Fruit fly (Drosophila melanogaster) whole organism, embryonic: ENCODE results near the gene hry.
A peak's percentile ranks its signal among the peaks of the same experiment; 100 is the strongest.

Experiments used
- CG10209 ChIP-seq: fragments of 200-800 bp; sonication (Bioruptor generic); optimal IDR thresholded peaks from 3 replicates; lab custom pipeline; 2017; ENCODE audit warnings: missing biosample characterization, mild to moderate bottlenecking, missing genetic modification characterization, missing genetic modification reagents
- CG10267 ChIP-seq: fragments of 200-800 bp; sonication (Bioruptor generic); optimal IDR thresholded peaks from 2 replicates; lab custom pipeline; 2018; ENCODE audit warnings: missing biosample characterization, mild to moderate bottlenecking, missing genetic modification characterization, moderate library complexity
- CG11247 ChIP-seq: fragments of 200-800 bp; sonication (Bioruptor generic); IDR thresholded peaks from 2 replicates; pipeline ENCODE4 v1.3.6; 2022; ENCODE audit warnings: missing biosample characterization, missing genetic modification characterization
- CG11504 ChIP-seq: fragments of 200-800 bp; sonication (Bioruptor generic); optimal IDR thresholded peaks from 3 replicates; lab custom pipeline; 2019; ENCODE audit warnings: missing biosample characterization, mild to moderate bottlenecking, missing genetic modification characterization, moderate library complexity
- CG12155 ChIP-seq: fragments of 200-800 bp; sonication (Bioruptor generic); optimal IDR thresholded peaks from 3 replicates; lab custom pipeline; 2016; ENCODE audit warnings: missing biosample characterization, missing genetic modification characterization
- CG12659 ChIP-seq: fragments of 200-800 bp; sonication (Bioruptor generic); optimal IDR thresholded peaks from 3 replicates; lab custom pipeline; 2017; ENCODE audit warnings: mild to moderate bottlenecking, missing biosample characterization, missing genetic modification reagents, missing genetic modification characterization
- CG13296 ChIP-seq: fragments of 200-800 bp; sonication (Bioruptor generic); optimal IDR thresholded peaks from 3 replicates; lab custom pipeline; 2018; ENCODE audit warnings: missing biosample characterization, mild to moderate bottlenecking, missing genetic modification characterization
- CG14441 ChIP-seq: fragments of 200-800 bp; sonication (Bioruptor generic); IDR thresholded peaks from 2 replicates; pipeline ENCODE4 v1.3.6; 2022; ENCODE audit warnings: missing biosample characterization, missing genetic modification characterization
- CG14860 ChIP-seq: fragments of 200-800 bp; sonication (Bioruptor generic); IDR thresholded peaks from 3 replicates; pipeline ENCODE4 v1.3.6; 2022; ENCODE audit warnings: missing biosample characterization, missing genetic modification characterization; ENCODE audit not compliant: partially characterized antibody
- CG2120 ChIP-seq: fragments of 200-800 bp; sonication (Bioruptor generic); optimal IDR thresholded peaks from 3 replicates; lab custom pipeline; 2016; ENCODE audit warnings: missing biosample characterization, missing genetic modification characterization
- CG2202 ChIP-seq: fragments of 200-800 bp; sonication (Bioruptor generic); optimal IDR thresholded peaks from 2 replicates; lab custom pipeline; 2018; ENCODE audit warnings: missing biosample characterization, mild to moderate bottlenecking, missing genetic modification characterization
- CG2712 ChIP-seq: fragments of 200-800 bp; optimal IDR thresholded peaks from 3 replicates; lab custom pipeline; 2019; ENCODE audit warnings: missing biosample characterization, mild to moderate bottlenecking, missing genetic modification characterization, moderate library complexity
- CG30020 ChIP-seq: fragments of 200-800 bp; optimal IDR thresholded peaks from 2 replicates; lab custom pipeline; 2019; ENCODE audit warnings: missing biosample characterization, mild to moderate bottlenecking, missing genetic modification characterization, moderate library complexity
- CG3838 ChIP-seq: fragments of 200-800 bp; sonication (Bioruptor generic); optimal IDR thresholded peaks from 3 replicates; lab custom pipeline; 2016; ENCODE audit warnings: missing biosample characterization, missing genetic modification characterization
- CG4424 ChIP-seq: fragments of 200-800 bp; sonication (Bioruptor generic); optimal IDR thresholded peaks from 3 replicates; lab custom pipeline; 2016; ENCODE audit warnings: missing biosample characterization, missing genetic modification characterization
- CG7928 ChIP-seq: fragments of 200-800 bp; sonication (Bioruptor generic); optimal IDR thresholded peaks from 2 replicates; lab custom pipeline; 2017; ENCODE audit warnings: missing biosample characterization, mild to moderate bottlenecking, missing genetic modification characterization
- CG8290 ChIP-seq, 3 experiments: fragments of 200-800 bp; sonication (Bioruptor generic); optimal IDR thresholded peaks; 2 replicates each; lab custom pipeline; 2016 to 2019; ENCODE audit warnings: missing biosample characterization in 3 of 3, missing genetic modification characterization in 3 of 3, mild to moderate bottlenecking in 2 of 3, moderate library complexity in 1 of 3
- E2f1 ChIP-seq: fragments of 200-800 bp; sonication (Bioruptor generic); IDR thresholded peaks from 2 replicates; pipeline ENCODE4 v1.3.6; 2022; ENCODE audit warnings: missing biosample characterization, missing genetic modification characterization
- H2.0 ChIP-seq: fragments of 200-800 bp; sonication (Bioruptor generic); IDR thresholded peaks from 2 replicates; pipeline ENCODE4 v1.3.6; 2022; ENCODE audit warnings: missing biosample characterization, missing genetic modification characterization
- Hand ChIP-seq: fragments of 200-800 bp; sonication (Bioruptor generic); optimal IDR thresholded peaks from 2 replicates; lab custom pipeline; 2017; ENCODE audit warnings: mild to moderate bottlenecking, missing biosample characterization, missing genetic modification reagents, missing genetic modification characterization
- Hmx ChIP-seq: fragments of 200-800 bp; sonication (Bioruptor generic); optimal IDR thresholded peaks from 2 replicates; lab custom pipeline; 2016; ENCODE audit warnings: missing biosample characterization, missing genetic modification characterization
- Meics ChIP-seq: fragments of 200-800 bp; sonication (Bioruptor generic); optimal IDR thresholded peaks from 2 replicates; lab custom pipeline; 2017; ENCODE audit warnings: missing biosample characterization, mild to moderate bottlenecking, missing genetic modification characterization
- NFAT ChIP-seq: fragments of 200-800 bp; sonication (Bioruptor generic); IDR thresholded peaks from 2 replicates; pipeline ENCODE4 v1.3.6; 2022; ENCODE audit warnings: missing biosample characterization, missing genetic modification characterization
- NfI ChIP-seq: fragments of 200-800 bp; sonication (Bioruptor generic); optimal IDR thresholded peaks from 3 replicates; lab custom pipeline; 2018; ENCODE audit warnings: missing biosample characterization, mild to moderate bottlenecking, missing genetic modification characterization, moderate library complexity
- Rx ChIP-seq: fragments of 200-800 bp; sonication (Bioruptor generic); IDR thresholded peaks from 2 replicates; pipeline ENCODE4 v1.3.6; 2022; ENCODE audit warnings: missing biosample characterization, missing genetic modification characterization
- Scr ChIP-seq: fragments of 200-800 bp; sonication (Bioruptor generic); IDR thresholded peaks from 2 replicates; pipeline ENCODE4 v1.3.6; 2022; ENCODE audit warnings: missing biosample characterization, missing genetic modification characterization; ENCODE audit not compliant: partially characterized antibody
- Sin3A ChIP-seq: fragments of >200 bp; optimal IDR thresholded peaks from 2 replicates; lab custom pipeline; 2018
- TFAM ChIP-seq: fragments of 200-800 bp; sonication (Bioruptor generic); optimal IDR thresholded peaks from 2 replicates; lab custom pipeline; 2017; ENCODE audit warnings: missing biosample characterization, missing genetic modification characterization, inconsistent platforms
- ap ChIP-seq: fragments of 200-800 bp; sonication (Bioruptor generic); IDR thresholded peaks from 2 replicates; pipeline ENCODE4 v1.3.6; 2022; ENCODE audit warnings: missing biosample characterization, missing genetic modification characterization
- ato ChIP-seq: fragments of 200-800 bp; sonication (Bioruptor generic); IDR thresholded peaks from 2 replicates; pipeline ENCODE4 v1.3.6; 2022; ENCODE audit warnings: missing biosample characterization, missing genetic modification characterization; ENCODE audit not compliant: partially characterized antibody
- bbx ChIP-seq: fragments of 200-800 bp; sonication (Bioruptor generic); IDR thresholded peaks from 2 replicates; pipeline ENCODE4 v1.3.6; 2022; ENCODE audit warnings: missing biosample characterization, missing genetic modification characterization; ENCODE audit not compliant: partially characterized antibody
- bsh ChIP-seq, 2 experiments: fragments of 200-800 bp; sonication (Bioruptor generic); optimal IDR thresholded peaks; 2 replicates each; lab custom pipeline; 2017 to 2018; ENCODE audit warnings: mild to moderate bottlenecking in 2 of 2, missing biosample characterization in 2 of 2, missing genetic modification characterization in 2 of 2, moderate library complexity in 1 of 2
- chif ChIP-seq, 2 experiments: fragments of 200-800 bp; sonication (Bioruptor generic); optimal IDR thresholded peaks; 3 replicates each; lab custom pipeline; 2016; ENCODE audit warnings: missing biosample characterization in 2 of 2, missing genetic modification characterization in 2 of 2
- crol ChIP-seq: fragments of 200-800 bp; sonication (Bioruptor generic); IDR thresholded peaks from 2 replicates; pipeline ENCODE4 v1.3.6; 2022; ENCODE audit warnings: missing biosample characterization, missing genetic modification characterization
- crp ChIP-seq, 2 experiments: fragments of 200-800 bp; sonication (Bioruptor generic); optimal IDR thresholded peaks; 2 replicates in 1 of 2; 3 replicates in 1 of 2; lab custom pipeline; 2017; ENCODE audit warnings: missing biosample characterization in 2 of 2, missing genetic modification characterization in 2 of 2, mild to moderate bottlenecking in 1 of 2, moderate library complexity in 1 of 2
- fu2 ChIP-seq: fragments of 200-800 bp; sonication (Bioruptor generic); optimal IDR thresholded peaks from 2 replicates; lab custom pipeline; 2016; ENCODE audit warnings: missing biosample characterization, missing genetic modification characterization
- gfzf ChIP-seq: fragments of 200-800 bp; sonication (Bioruptor generic); optimal IDR thresholded peaks from 2 replicates; lab custom pipeline; 2016; ENCODE audit warnings: missing biosample characterization, mild to moderate bottlenecking, missing genetic modification characterization, moderate library complexity
- jing ChIP-seq: fragments of 200-800 bp; sonication (Bioruptor generic); optimal IDR thresholded peaks from 2 replicates; lab custom pipeline; 2018; ENCODE audit warnings: missing biosample characterization, mild to moderate bottlenecking, missing genetic modification characterization
- mld ChIP-seq: fragments of 200-800 bp; sonication (Bioruptor generic); IDR thresholded peaks from 3 replicates; pipeline ENCODE4 v1.3.6; 2022; ENCODE audit warnings: missing biosample characterization, missing genetic modification characterization; ENCODE audit not compliant: partially characterized antibody
- otp ChIP-seq: fragments of 200-800 bp; sonication (Bioruptor generic); IDR thresholded peaks from 3 replicates; pipeline ENCODE4, ENCODE4 v1.3.6; 2022; ENCODE audit warnings: missing biosample characterization, missing genetic modification characterization
- pros ChIP-seq: fragments of 200-800 bp; sonication (Bioruptor generic); optimal IDR thresholded peaks from 3 replicates; lab custom pipeline; 2019; ENCODE audit warnings: missing biosample characterization, mild to moderate bottlenecking, missing genetic modification characterization, moderate library complexity
- psq ChIP-seq: fragments of 200-800 bp; sonication (Bioruptor generic); optimal IDR thresholded peaks from 2 replicates; lab custom pipeline; 2017; ENCODE audit warnings: missing biosample characterization, missing genetic modification characterization
- row ChIP-seq: fragments of 200-800 bp; sonication (Bioruptor generic); IDR thresholded peaks from 3 replicates; pipeline ENCODE4 v1.3.6; 2022; ENCODE audit warnings: missing biosample characterization, missing genetic modification characterization
- sd ChIP-seq: fragments of 200-800 bp; sonication (Bioruptor generic); optimal IDR thresholded peaks from 3 replicates; lab custom pipeline; 2018; ENCODE audit warnings: missing biosample characterization, mild to moderate bottlenecking, missing genetic modification characterization, moderate library complexity
- sens ChIP-seq: fragments of 200-800 bp; sonication (Bioruptor generic); peaks from one replicate; lab custom pipeline; 2016; ENCODE audit warnings: missing biosample characterization, missing genetic modification characterization
- sisA ChIP-seq: fragments of 200-800 bp; sonication (Bioruptor generic); IDR thresholded peaks from 2 replicates; pipeline ENCODE4 v1.3.6; 2022; ENCODE audit warnings: missing biosample characterization, missing genetic modification characterization
- sug ChIP-seq: fragments of 200-800 bp; optimal IDR thresholded peaks from 2 replicates; lab custom pipeline; 2019; ENCODE audit warnings: missing biosample characterization, mild to moderate bottlenecking, missing genetic modification characterization, moderate library complexity
- toy ChIP-seq: fragments of 200-800 bp; sonication (Bioruptor generic); IDR thresholded peaks from 2 replicates; pipeline ENCODE4 v1.3.6; 2022; ENCODE audit warnings: missing biosample characterization, missing genetic modification characterization
- unc-4 ChIP-seq: fragments of 200-800 bp; sonication (Bioruptor generic); IDR thresholded peaks from 2 replicates; pipeline ENCODE4 v1.3.6; 2022; ENCODE audit warnings: missing biosample characterization, missing genetic modification characterization; ENCODE audit not compliant: partially characterized antibody
- vfl ChIP-seq: fragments of 200-800 bp; sonication (Bioruptor generic); optimal IDR thresholded peaks from 2 replicates; lab custom pipeline; 2016; ENCODE audit warnings: missing biosample characterization, missing genetic modification characterization

Gene hry

dm6 chr3L:8719990-8720559 lies 44.5 kb downstream of the hry start, which contains the start of gene SrpRbeta (continued):
- no peak for TF ChIP-seq ap (GFP tag; lab: Robert Waterston, UW)
- TF ChIP-seq psq (GFP tag; lab: Kevin White, UChicago) = no peak
- TF ChIP-seq Sin3A (lab: Kevin White, UChicago) = peak; percentile 11
- TF ChIP-seq crp (GFP tag; optimal IDR thresholded peaks at IDR 0.05; lab: Kevin White, UChicago) = peak in 1 of 2 experiments; percentile 29
- peak; percentile 13; the same call in 1 of the 2 replicates for TF ChIP-seq H2.0
- no peak for TF ChIP-seq pros (GFP tag; lab: Kevin White, UChicago)
- no peak for TF ChIP-seq chif (GFP tag; optimal IDR thresholded peaks at IDR 0.05; lab: Kevin White, UChicago)
- TF ChIP-seq TFAM = no peak
- TF ChIP-seq jing (GFP tag; lab: Kevin White, UChicago) = no peak
- TF ChIP-seq otp (GFP tag; lab: Robert Waterston, UW) = no peak
- TF ChIP-seq CG2202 (tag; lab: Kevin White, UChicago) = no peak
- TF ChIP-seq CG8290 (GFP tag; optimal IDR thresholded peaks at IDR 0.05; lab: Kevin White, UChicago) = no peak
- TF ChIP-seq CG8290 (tag; optimal IDR thresholded peaks at IDR 0.05; lab: Kevin White, UChicago) = peak in 1 of 2 experiments; percentile 75
- no peak for TF ChIP-seq CG3838
- no peak for TF ChIP-seq CG7928 (GFP tag; lab: Kevin White, UChicago)
- no peak for TF ChIP-seq CG11504
- peak; percentile 20 for TF ChIP-seq sug
- TF ChIP-seq Scr = no peak
- peak; percentile 21 for TF ChIP-seq CG4424
- no peak for TF ChIP-seq Hmx (GFP tag; lab: Kevin White, UChicago)
- TF ChIP-seq fu2 (GFP tag; lab: Kevin White, UChicago) = peak; percentile 43
- TF ChIP-seq CG10267 (tag; lab: Kevin White, UChicago) = peak; percentile 90
- no peak for TF ChIP-seq sisA (GFP tag; lab: Robert Waterston, UW)
- no peak for TF ChIP-seq mld (GFP tag; lab: Robert Waterston, UW)
- TF ChIP-seq CG30020 = no peak
- TF ChIP-seq Rx (GFP tag; lab: Robert Waterston, UW) = no peak
- no peak for TF ChIP-seq sens
- no peak for TF ChIP-seq CG14441 (GFP tag; lab: Robert Waterston, UW)
- TF ChIP-seq gfzf (GFP tag; lab: Kevin White, UChicago) = peak; percentile 9
- no peak for TF ChIP-seq CG2712 (tag; lab: Kevin White, UChicago)
- peak; percentile 47 for TF ChIP-seq CG12659 (GFP tag; lab: Kevin White, UChicago)
- TF ChIP-seq bbx (GFP tag; lab: Robert Waterston, UW) = no peak
- TF ChIP-seq row (GFP tag; lab: Robert Waterston, UW) = no peak
- peak; percentile 65; the same call in 1 of the 2 replicates for TF ChIP-seq NFAT (GFP tag; lab: Robert Waterston, UW)
- TF ChIP-seq crol (GFP tag; lab: Robert Waterston, UW) = no peak
- TF ChIP-seq E2f1 (GFP tag; lab: Robert Waterston, UW) = no peak
- peak; percentile 12 for TF ChIP-seq CG13296 (GFP tag; lab: Kevin White, UChicago)
- TF ChIP-seq toy (GFP tag; lab: Robert Waterston, UW) = no peak
- TF ChIP-seq vfl (GFP tag; lab: Kevin White, UChicago) = peak; percentile 47
- peak; percentile 17; the same call in 1 of the 2 replicates for TF ChIP-seq CG11247 (GFP tag; lab: Robert Waterston, UW)
- TF ChIP-seq sd = no peak
- peak; percentile 28 for TF ChIP-seq CG12155 (GFP tag; lab: Kevin White, UChicago)
- peak; percentile 46 for TF ChIP-seq NfI (GFP tag; lab: Kevin White, UChicago)
- TF ChIP-seq CG2120 = peak; percentile 69
- no peak for TF ChIP-seq Hand (GFP tag; lab: Kevin White, UChicago)
- TF ChIP-seq bsh (GFP tag; optimal IDR thresholded peaks at IDR 0.05; lab: Kevin White, UChicago) = no peak
- no peak for TF ChIP-seq CG14860 (GFP tag; lab: Robert Waterston, UW)
- no peak for TF ChIP-seq ato (GFP tag; lab: Robert Waterston, UW)
- TF ChIP-seq unc-4 (GFP tag; lab: Robert Waterston, UW) = no peak
- peak; percentile 6 for TF ChIP-seq CG10209 (GFP tag; lab: Kevin White, UChicago)
- peak; percentile 17 for TF ChIP-seq Meics (GFP tag; lab: Kevin White, UChicago)
